Fruit fly (Drosophila melanogaster): ENCODE data around the gene Pde9.

DNA sequence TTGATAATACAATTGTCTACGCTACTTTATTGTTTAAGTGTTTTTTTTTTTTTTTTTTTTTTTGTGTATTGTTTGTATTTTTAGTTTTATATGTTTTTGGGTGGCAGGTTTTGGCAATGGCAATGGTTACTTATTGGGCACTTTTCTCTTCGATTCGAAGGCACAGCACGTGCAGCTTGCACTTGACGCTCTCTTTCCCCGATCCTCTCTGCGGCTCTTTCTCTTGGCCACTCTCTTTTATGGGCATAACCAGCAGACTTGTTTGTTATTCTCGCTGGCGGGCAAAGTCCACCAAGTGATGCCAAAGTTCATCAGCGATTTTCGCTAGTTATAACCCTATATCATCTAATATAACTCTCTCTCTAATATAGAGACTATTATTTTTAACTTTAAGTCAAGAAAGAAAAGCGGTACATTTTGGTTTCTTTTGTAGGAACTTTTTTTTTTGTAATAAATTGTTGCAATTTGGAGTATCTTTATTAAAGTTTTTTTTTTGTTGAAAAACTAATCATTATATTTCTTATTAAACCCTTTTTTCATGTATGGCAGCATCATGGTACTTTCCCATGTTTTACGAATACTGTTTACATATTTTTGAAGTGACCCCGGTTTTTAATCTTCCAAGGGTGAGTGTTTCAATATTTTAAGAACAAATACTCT, 6.8 kb downstream of the Pde9 start:
- TF ChIP-seq CG8478 (optimal IDR thresholded peaks at IDR 0.05) (no peak), CTCF (optimal IDR thresholded peaks at IDR 0.05) (no peak)

All from S2 (cell line).